Worm (Caenorhabditis elegans): ENCODE data around the gene lys-3.

- TF ChIP-seq him-1 (tag; optimal IDR thresholded peaks at IDR 0.05) = no peak
- no peak for TF ChIP-seq dao-5 (tag; optimal IDR thresholded peaks at IDR 0.05)
Observed at ce11 chrV:10246443-10246885, 36.9 kb downstream of the lys-3 start.

Measured in whole organism, L4/young adult.